Comparison of ENCODE assay signal across 5 fruit fly cellular contexts in the genomic region with DNA sequence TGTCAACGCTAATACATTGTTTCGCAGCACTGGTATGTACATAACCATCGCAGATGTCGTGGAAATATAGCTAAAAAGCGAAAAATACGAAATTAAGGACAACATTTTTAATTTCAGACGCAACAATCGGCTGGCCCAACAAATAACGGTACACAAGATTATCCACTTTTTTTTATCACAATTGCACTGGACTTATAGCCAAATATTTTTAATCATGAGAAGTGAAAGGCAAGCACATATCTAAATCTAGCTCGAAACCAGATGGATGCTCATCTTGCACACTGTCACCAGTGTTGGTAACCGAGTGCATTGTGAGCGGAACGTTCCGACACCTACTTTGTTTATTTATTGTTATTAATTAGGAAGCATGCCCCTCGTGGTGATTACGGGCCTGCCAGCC.
TF ChIP-seq lines count a peak whose summit lies in the region.

A gene (minus strand): TSS at position 21 of the 400 bp plus-strand sequence.
A gene (plus strand): TSS at position 288 of the 400 bp plus-strand sequence.

TF ChIP-seq in whole organism, adult, 20 proteins besides CTCF, POLR2A, EP300 and RAD21 (continued from another document):
- TF ChIP-seq tj (GFP tag; optimal IDR thresholded peaks at IDR 0.05; lab: Kevin White, UChicago) (peak; percentile 82), kay (GFP tag; lab: Kevin White, UChicago; ENCODE audit: borderline replicate concordance) (no peak), CG7101 (tag; optimal IDR thresholded peaks at IDR 0.05; lab: Kevin White, UChicago) (peak; percentile 82)

TF ChIP-seq in whole organism, embryonic, 481 proteins besides CTCF, POLR2A, EP300 and RAD21 (continued from another document and continues in another):
- TF ChIP-seq D19B (GFP tag; optimal IDR thresholded peaks at IDR 0.05; lab: Kevin White, UChicago) (peak; percentile 48), CG10209 (GFP tag; optimal IDR thresholded peaks at IDR 0.05; lab: Kevin White, UChicago) (peak; percentile 71), Meics (GFP tag; optimal IDR thresholded peaks at IDR 0.05; lab: Kevin White, UChicago) (peak; percentile 55), Hmr (GFP tag; optimal IDR thresholded peaks at IDR 0.05; lab: Kevin White, UChicago) (peak; percentile 81), gro (GFP tag; optimal IDR thresholded peaks at IDR 0.05; lab: Kevin White, UChicago) (peak; percentile 81), CHES-1-like (GFP tag; optimal IDR thresholded peaks at IDR 0.05; lab: Kevin White, UChicago) (peak; percentile 88), CG4360 (GFP tag; IDR thresholded peaks at IDR 0.05; lab: Robert Waterston, UW) (no peak), Ssrp (tag; optimal IDR thresholded peaks at IDR 0.05; lab: Kevin White, UChicago) (peak; percentile 71), CG15696 (tag; optimal IDR thresholded peaks at IDR 0.05; lab: Kevin White, UChicago) (peak; percentile 55), btn (GFP tag; optimal IDR thresholded peaks at IDR 0.05; lab: Kevin White, UChicago) (peak; percentile 23), chm (GFP tag; IDR thresholded peaks at IDR 0.05; lab: Robert Waterston, UW) (no peak), ro (GFP tag; IDR thresholded peaks at IDR 0.05; lab: Robert Waterston, UW) (no peak), CG4707 (GFP tag; optimal IDR thresholded peaks at IDR 0.05; lab: Kevin White, UChicago) (peak; percentile 1), CG2712 (tag; optimal IDR thresholded peaks at IDR 0.05; lab: Kevin White, UChicago) (peak; percentile 77), phol (tag; optimal IDR thresholded peaks at IDR 0.05; lab: Kevin White, UChicago) (peak; percentile 71), CG15479 (GFP tag; optimal IDR thresholded peaks at IDR 0.05; lab: Kevin White, UChicago) (no peak), pros (GFP tag; optimal IDR thresholded peaks at IDR 0.05; lab: Kevin White, UChicago) (no peak), Dek (tag; optimal IDR thresholded peaks at IDR 0.05; lab: Kevin White, UChicago) (peak; percentile 70), CG17912 (GFP tag; optimal IDR thresholded peaks at IDR 0.05; lab: Kevin White, UChicago) (no peak), NC2β (GFP tag; optimal IDR thresholded peaks at IDR 0.05; lab: Kevin White, UChicago) (peak; percentile 58), CG17568 (GFP tag; optimal IDR thresholded peaks at IDR 0.05; lab: Kevin White, UChicago) (peak; percentile 46), Lpt (GFP tag; optimal IDR thresholded peaks at IDR 0.05; lab: Kevin White, UChicago) (no peak), Myb (GFP tag; optimal IDR thresholded peaks at IDR 0.05; lab: Kevin White, UChicago) (peak; percentile 76), CG1024 (GFP tag; IDR thresholded peaks at IDR 0.05; lab: Robert Waterston, UW) (no peak), lilli (GFP tag; optimal IDR thresholded peaks at IDR 0.05; lab: Kevin White, UChicago) (peak; percentile 87), Sin3A (optimal IDR thresholded peaks at IDR 0.05; lab: Kevin White, UChicago) (peak; percentile 69), fd102C (GFP tag; optimal IDR thresholded peaks at IDR 0.05; lab: Kevin White, UChicago) (peak; percentile 35), ac (GFP tag; optimal IDR thresholded peaks at IDR 0.05; lab: Kevin White, UChicago) (no peak), CG10274 (GFP tag; optimal IDR thresholded peaks at IDR 0.05; lab: Kevin White, UChicago) (peak; percentile 1), gce (GFP tag; IDR thresholded peaks at IDR 0.05; lab: Robert Waterston, UW) (no peak), trem (tag; optimal IDR thresholded peaks at IDR 0.05; lab: Kevin White, UChicago) (peak; percentile 58)

TF ChIP-seq in whole organism, prepupa, 60 proteins besides CTCF, POLR2A, EP300 and RAD21 (continued from another document and continues in another):
- TF ChIP-seq Sox102F (GFP tag; optimal IDR thresholded peaks at IDR 0.05; lab: Kevin White, UChicago) (peak; percentile 82), Ets96B (tag; optimal IDR thresholded peaks at IDR 0.05; lab: Kevin White, UChicago) (peak; percentile 65), Sox14 (GFP tag; optimal IDR thresholded peaks at IDR 0.05; lab: Kevin White, UChicago) (peak; percentile 77), CG6854 (GFP tag; optimal IDR thresholded peaks at IDR 0.05; lab: Kevin White, UChicago) (no peak), fkh (GFP tag; optimal IDR thresholded peaks at IDR 0.05; lab: Kevin White, UChicago) (peak; percentile 93), CG11294 (GFP tag; IDR thresholded peaks at IDR 0.05; lab: Robert Waterston, UW) (peak; percentile 30; the same call in 1 of the 2 replicates), CG11902 (GFP tag; optimal IDR thresholded peaks at IDR 0.05; lab: Kevin White, UChicago) (peak; percentile 55), Lpt (GFP tag; optimal IDR thresholded peaks at IDR 0.05; lab: Kevin White, UChicago) (peak; percentile 64), svp (GFP tag; lab: Kevin White, UChicago) (peak; percentile 85), net (GFP tag; optimal IDR thresholded peaks at IDR 0.05; lab: Kevin White, UChicago) (peak; percentile 59), CG8632 (GFP tag; optimal IDR thresholded peaks at IDR 0.05; lab: Kevin White, UChicago) (peak; percentile 54), topi (GFP tag; optimal IDR thresholded peaks at IDR 0.05; lab: Kevin White, UChicago) (peak; percentile 81), CG6276 (GFP tag; optimal IDR thresholded peaks at IDR 0.05; lab: Kevin White, UChicago) (no peak), Met (GFP tag; optimal IDR thresholded peaks at IDR 0.05; lab: Kevin White, UChicago) (peak; percentile 80), CG34406 (GFP tag; optimal IDR thresholded peaks at IDR 0.05; lab: Kevin White, UChicago) (peak; percentile 59), CG9139 (GFP tag; optimal IDR thresholded peaks at IDR 0.05; lab: Kevin White, UChicago) (peak; percentile 19), CG4318 (GFP tag; optimal IDR thresholded peaks at IDR 0.05; lab: Kevin White, UChicago) (peak; percentile 31), cyc (GFP tag; optimal IDR thresholded peaks at IDR 0.05; lab: Kevin White, UChicago) (peak; percentile 74), Eip75B (GFP tag; optimal IDR thresholded peaks at IDR 0.05; lab: Kevin White, UChicago) (peak; percentile 75), vri (GFP tag; optimal IDR thresholded peaks at IDR 0.05; lab: Kevin White, UChicago) (peak; percentile 56), CG8319 (GFP tag; optimal IDR thresholded peaks at IDR 0.05; lab: Kevin White, UChicago) (peak; percentile 66), CG7368 (GFP tag; optimal IDR thresholded peaks at IDR 0.05; lab: Kevin White, UChicago) (peak; percentile 68), CG31627 (GFP tag; optimal IDR thresholded peaks at IDR 0.05; lab: Kevin White, UChicago) (peak; percentile 85), Eip93F (GFP tag; optimal IDR thresholded peaks at IDR 0.05; lab: Kevin White, UChicago) (no peak), CG32006 (GFP tag; optimal IDR thresholded peaks at IDR 0.05; lab: Kevin White, UChicago) (peak; percentile 79), salr (GFP tag; optimal IDR thresholded peaks at IDR 0.05; lab: Kevin White, UChicago) (peak; percentile 55 to 65), Ets21C (GFP tag; optimal IDR thresholded peaks at IDR 0.05; lab: Kevin White, UChicago) (peak; percentile 83), CG6808 (GFP tag; optimal IDR thresholded peaks at IDR 0.05; lab: Kevin White, UChicago) (peak; percentile 36), CG16779 (tag; optimal IDR thresholded peaks at IDR 0.05; lab: Kevin White, UChicago) (peak; percentile 9), pdm3 (GFP tag; optimal IDR thresholded peaks at IDR 0.05; lab: Kevin White, UChicago) (peak; percentile 79), CG3919 (GFP tag; optimal IDR thresholded peaks at IDR 0.05; lab: Kevin White, UChicago) (peak; percentile 68), CG8119 (GFP tag; IDR thresholded peaks at IDR 0.05; lab: Robert Waterston, UW) (peak; percentile 48)

TF ChIP-seq in whole organism, pupa, 21 proteins besides CTCF, POLR2A, EP300 and RAD21 (continued from another document):
- TF ChIP-seq CG13204 (GFP tag; optimal IDR thresholded peaks at IDR 0.05; lab: Kevin White, UChicago) (no peak), D1 (tag; optimal IDR thresholded peaks at IDR 0.05; lab: Kevin White, UChicago) (no peak)

TF ChIP-seq in whole organism, wandering third instar larva, 38 proteins besides CTCF, POLR2A, EP300 and RAD21 (continued from another document):
- TF ChIP-seq N (GFP tag; optimal IDR thresholded peaks at IDR 0.05; lab: Kevin White, UChicago): no peak
- TF ChIP-seq sv (GFP tag; optimal IDR thresholded peaks at IDR 0.05; lab: Kevin White, UChicago): peak; percentile 83
- peak; percentile 82 for TF ChIP-seq br (GFP tag; optimal IDR thresholded peaks at IDR 0.05; lab: Kevin White, UChicago)
- no peak for TF ChIP-seq Dif (GFP tag; optimal IDR thresholded peaks at IDR 0.05; lab: Kevin White, UChicago; ENCODE audit: partially characterized antibody)
- TF ChIP-seq lola (GFP tag; optimal IDR thresholded peaks at IDR 0.05; lab: Kevin White, UChicago): no peak
- TF ChIP-seq Mio (GFP tag; optimal IDR thresholded peaks at IDR 0.05; lab: Kevin White, UChicago): no peak
- TF ChIP-seq Hnf4 (GFP tag; optimal IDR thresholded peaks at IDR 0.05; lab: Kevin White, UChicago): peak; percentile 82
- TF ChIP-seq Sp1 (GFP tag; optimal IDR thresholded peaks at IDR 0.05; lab: Kevin White, UChicago): peak; percentile 79
- TF ChIP-seq brk (GFP tag; optimal IDR thresholded peaks at IDR 0.05; lab: Kevin White, UChicago): no peak
- peak; percentile 53 for TF ChIP-seq dsf (GFP tag; optimal IDR thresholded peaks at IDR 0.05; lab: Kevin White, UChicago; ENCODE audit: borderline replicate concordance)
- no peak for TF ChIP-seq Hr78 (GFP tag; optimal IDR thresholded peaks at IDR 0.05; lab: Kevin White, UChicago)
- TF ChIP-seq Jra (GFP tag; optimal IDR thresholded peaks at IDR 0.05; lab: Kevin White, UChicago): peak; percentile 60
- TF ChIP-seq psq (GFP tag; optimal IDR thresholded peaks at IDR 0.05; lab: Kevin White, UChicago): peak; percentile 74
- peak; percentile 62 for TF ChIP-seq GATAd (GFP tag; optimal IDR thresholded peaks at IDR 0.05; lab: Kevin White, UChicago)
- peak; percentile 18 for TF ChIP-seq Hr83 (GFP tag; optimal IDR thresholded peaks at IDR 0.05; lab: Kevin White, UChicago; ENCODE audit: poor library complexity, severe bottlenecking)
- no peak for TF ChIP-seq CG32264 (GFP tag; optimal IDR thresholded peaks at IDR 0.05; lab: Kevin White, UChicago)
